Worm (Caenorhabditis elegans) whole organism, midembryonic: Measurements from ENCODE around the gene JC8.7.

Experiments used
- T22C8.4 ChIP-seq: fragments of 200-800 bp; sonication (Bioruptor generic); IDR thresholded peaks from 2 replicates; pipeline ENCODE4 v1.3.6; 2022; ENCODE audit warnings: missing genetic modification characterization, missing compliant biosample characterization
- cog-1 ChIP-seq: sonication (generic microtip); optimal IDR thresholded peaks from 2 replicates; lab custom pipeline; 2016; ENCODE audit warnings: missing genetic modification characterization, missing compliant biosample characterization
- flt-1 ChIP-seq: fragments of 200-800 bp; sonication (Bioruptor generic); IDR thresholded peaks from 2 replicates; pipeline ENCODE4 v1.3.6; 2022; ENCODE audit warnings: missing genetic modification characterization, missing compliant biosample characterization
- klf-2 ChIP-seq: fragments of 200-800 bp; sonication (Bioruptor generic); conservative IDR thresholded peaks from 2 replicates; pipeline ENCODE4 v1.3.6; 2022; ENCODE audit warnings: missing genetic modification reagents, missing genetic modification characterization, missing compliant biosample characterization
- med-1 ChIP-seq: sonication (generic microtip); optimal IDR thresholded peaks from 2 replicates; lab custom pipeline; 2017; ENCODE audit warnings: missing genetic modification characterization, mild to moderate bottlenecking, missing compliant biosample characterization, antibody characterized with exemption, missing genetic modification reagents; ENCODE audit not compliant: insufficient read depth
- ref-1 ChIP-seq: fragments of 200-800 bp; sonication (Bioruptor generic); conservative IDR thresholded peaks from 2 replicates; pipeline ENCODE4 v1.3.6; 2022; ENCODE audit warnings: missing genetic modification reagents, missing genetic modification characterization, missing compliant biosample characterization
- tab-1 ChIP-seq: fragments of 200-800 bp; sonication (Bioruptor generic); IDR thresholded peaks from 2 replicates; pipeline ENCODE4 v1.3.6; 2022; ENCODE audit warnings: missing genetic modification characterization, missing compliant biosample characterization
- ztf-23 ChIP-seq: fragments of 200-800 bp; sonication (Bioruptor generic); IDR thresholded peaks from 2 replicates; pipeline ENCODE4 v1.3.6; 2022; ENCODE audit warnings: missing genetic modification reagents, missing genetic modification characterization, missing compliant biosample characterization
- ztf-29 ChIP-seq: fragments of 200-800 bp; sonication (Bioruptor generic); IDR thresholded peaks from 2 replicates; pipeline ENCODE4 v1.3.6; 2022; ENCODE audit warnings: missing genetic modification reagents, missing genetic modification characterization, missing compliant biosample characterization

The JC8.7 gene

DNA sequence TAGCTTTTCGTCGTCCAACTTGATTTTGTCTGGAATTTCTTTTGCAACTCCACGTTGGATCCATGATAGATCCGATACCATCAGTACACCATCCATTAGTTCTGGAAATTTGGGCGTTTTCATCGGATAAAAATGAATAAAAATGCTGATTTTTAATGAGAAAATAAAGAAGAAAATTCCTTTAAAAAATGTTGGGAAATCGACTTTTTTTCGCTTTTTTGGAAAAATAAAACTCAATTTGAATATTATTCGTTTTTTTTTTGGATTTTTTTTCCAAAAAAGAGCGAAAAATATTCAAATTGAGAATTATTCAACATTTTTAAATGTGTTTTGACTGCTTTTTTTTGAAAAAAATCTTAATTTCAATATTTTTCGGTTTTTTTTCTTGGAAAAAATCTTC lies 10.6 kb upstream of the JC8.7 start, which contains the start of gene pwp-1:
Gene pwp-1 (minus strand): TSS at position 101 of the 400 bp plus-strand sequence.
- no peak for TF ChIP-seq tab-1 (GFP tag; lab: Robert Waterston, UW)
- no peak for TF ChIP-seq cog-1 (tag; lab: Kevin White, UChicago)
- TF ChIP-seq ref-1 = no peak
- no peak for TF ChIP-seq klf-2 (GFP tag; lab: Robert Waterston, UW)
- no peak for TF ChIP-seq ztf-23 (GFP tag; lab: Robert Waterston, UW)
- no peak for TF ChIP-seq flt-1 (GFP tag; lab: Robert Waterston, UW)
- TF ChIP-seq med-1 (GFP tag; lab: Kevin White, UChicago) = no peak
- no peak for TF ChIP-seq T22C8.4 (GFP tag; lab: Robert Waterston, UW)
- no peak for TF ChIP-seq ztf-29

DNA sequence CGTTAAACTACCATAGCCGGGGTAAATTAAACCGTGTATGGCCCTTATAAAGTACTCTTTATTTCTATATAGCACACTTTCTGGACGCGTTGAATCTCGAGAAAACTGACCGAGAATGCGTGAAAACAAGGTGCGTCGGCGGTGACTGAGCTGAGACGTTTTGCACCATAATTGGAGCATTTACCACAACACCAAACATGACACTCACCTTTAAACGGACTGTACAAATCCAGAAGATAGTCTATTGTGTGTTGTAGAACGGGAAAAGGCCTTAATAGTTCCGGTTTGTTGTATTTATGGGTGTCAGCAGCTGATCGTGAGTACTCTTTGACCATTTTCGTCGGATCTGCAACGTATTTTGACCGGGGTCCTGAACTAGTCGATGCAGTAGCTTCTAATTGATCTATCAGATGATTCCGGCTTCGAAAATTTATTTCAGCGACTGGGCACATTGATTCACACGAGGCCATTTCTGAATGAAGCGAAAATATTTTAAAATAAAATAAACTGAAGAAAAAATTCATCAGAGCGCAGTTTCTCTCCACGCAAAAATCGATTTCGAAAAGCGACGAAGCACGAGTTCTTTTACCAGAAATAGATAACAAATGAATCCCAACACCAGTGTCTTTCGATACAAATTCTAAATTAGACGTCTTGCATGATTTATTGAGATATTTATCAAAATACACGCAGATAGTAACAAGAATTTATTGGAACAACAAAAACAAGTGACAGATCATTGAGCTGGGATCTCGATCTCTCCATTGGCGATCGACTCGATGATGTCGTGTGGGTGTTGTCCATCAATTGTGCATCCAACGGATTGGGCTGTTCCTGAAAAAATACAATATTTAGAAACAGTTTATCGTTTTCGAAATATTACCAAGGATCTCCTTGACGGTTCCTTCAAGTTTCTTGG lies 7.9 kb upstream of the JC8.7 start, which contains the start of gene tag-115:
Gene tag-115 (minus strand): TSS at position 472 of the 919 bp plus-strand sequence.
- no peak for TF ChIP-seq tab-1 (GFP tag; lab: Robert Waterston, UW)
- no peak for TF ChIP-seq cog-1 (tag; lab: Kevin White, UChicago)
- no peak for TF ChIP-seq flt-1 (GFP tag; lab: Robert Waterston, UW)
- TF ChIP-seq ref-1 = no peak
- TF ChIP-seq ztf-23 (GFP tag; lab: Robert Waterston, UW) = no peak
- TF ChIP-seq med-1 (GFP tag; lab: Kevin White, UChicago) = no peak
- TF ChIP-seq T22C8.4 (GFP tag; lab: Robert Waterston, UW) = no peak
- no peak for TF ChIP-seq ztf-29
- no peak for TF ChIP-seq klf-2 (GFP tag; lab: Robert Waterston, UW)

DNA sequence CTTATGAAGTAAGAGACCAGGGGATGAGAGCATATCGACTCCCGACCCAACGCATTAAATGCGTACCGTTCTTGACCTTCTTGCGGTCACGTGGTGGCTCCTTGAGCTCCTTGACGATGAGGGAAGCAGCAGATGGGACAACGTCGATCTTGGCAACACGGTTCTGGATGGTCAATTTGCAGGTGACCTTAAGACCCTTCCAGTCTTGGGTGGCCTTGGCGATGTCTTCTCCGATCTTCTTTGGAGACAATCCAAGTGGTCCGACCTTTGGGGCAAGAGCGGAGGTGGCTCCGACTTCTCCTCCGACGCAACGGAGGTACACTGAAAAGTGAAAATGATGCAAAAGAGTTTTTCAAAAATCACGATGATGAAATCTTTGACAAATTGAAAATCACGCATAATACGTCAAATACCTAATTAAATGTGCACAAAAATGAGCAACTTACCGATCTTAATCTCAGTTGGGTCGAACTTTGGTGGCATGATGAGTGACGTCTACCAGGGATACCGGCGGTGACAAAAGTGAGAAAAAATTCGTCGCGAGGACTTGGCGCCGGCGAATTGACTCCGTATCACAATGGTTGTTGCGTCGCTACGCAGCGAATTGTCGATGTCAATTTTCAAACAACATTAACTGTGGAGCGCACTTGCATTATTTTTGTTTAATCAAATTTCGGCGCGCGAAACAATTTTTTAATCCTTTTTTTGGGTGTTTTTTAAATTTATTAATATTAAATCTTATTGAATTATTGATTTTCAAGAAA lies 6.8 kb upstream of the JC8.7 start, which contains the start of gene rpl-12:
Gene rpl-12 (minus strand): TSS at position 574 of the 764 bp plus-strand sequence.
- no peak for TF ChIP-seq ref-1
- no peak for TF ChIP-seq med-1 (GFP tag; lab: Kevin White, UChicago)
- TF ChIP-seq tab-1 (GFP tag; lab: Robert Waterston, UW) = no peak
- TF ChIP-seq ztf-29 = no peak
- peak; percentile 77 for TF ChIP-seq flt-1 (GFP tag; lab: Robert Waterston, UW)
- peak; percentile 98 for TF ChIP-seq cog-1 (tag; lab: Kevin White, UChicago)
- TF ChIP-seq ztf-23 (GFP tag; lab: Robert Waterston, UW) = peak; percentile 89
- 0 out of 2 replicates have a peak, but pooled peaks have one; percentile 15 for TF ChIP-seq klf-2 (GFP tag; lab: Robert Waterston, UW)
- TF ChIP-seq T22C8.4 (GFP tag; lab: Robert Waterston, UW) = peak; percentile 58; the same call in 1 of the 2 replicates

DNA sequence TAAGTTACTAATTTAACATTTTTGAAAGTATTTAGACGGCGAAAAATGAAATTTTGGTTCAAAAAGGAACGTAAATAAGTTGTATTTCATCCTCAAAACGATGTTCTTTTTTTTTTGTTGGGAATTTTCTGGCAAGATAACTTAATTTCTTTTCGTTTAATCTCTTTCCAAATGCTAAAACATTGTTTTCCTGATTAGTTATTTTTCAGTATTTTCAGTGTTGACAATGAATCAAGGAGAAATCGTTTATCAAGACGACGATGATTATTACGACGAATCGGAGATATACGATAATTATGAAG lies 6.3 kb upstream of the JC8.7 start, which contains the start of gene lin-54:
Gene lin-54 (plus strand): TSS at position 203 of the 302 bp plus-strand sequence.
- TF ChIP-seq ref-1 = no peak
- no peak for TF ChIP-seq tab-1 (GFP tag; lab: Robert Waterston, UW)
- TF ChIP-seq med-1 (GFP tag; lab: Kevin White, UChicago) = no peak
- no peak for TF ChIP-seq ztf-29
- no peak for TF ChIP-seq flt-1 (GFP tag; lab: Robert Waterston, UW)
- TF ChIP-seq cog-1 (tag; lab: Kevin White, UChicago) = no peak
- no peak for TF ChIP-seq ztf-23 (GFP tag; lab: Robert Waterston, UW)
- no peak for TF ChIP-seq klf-2 (GFP tag; lab: Robert Waterston, UW)
- TF ChIP-seq T22C8.4 (GFP tag; lab: Robert Waterston, UW) = no peak

DNA sequence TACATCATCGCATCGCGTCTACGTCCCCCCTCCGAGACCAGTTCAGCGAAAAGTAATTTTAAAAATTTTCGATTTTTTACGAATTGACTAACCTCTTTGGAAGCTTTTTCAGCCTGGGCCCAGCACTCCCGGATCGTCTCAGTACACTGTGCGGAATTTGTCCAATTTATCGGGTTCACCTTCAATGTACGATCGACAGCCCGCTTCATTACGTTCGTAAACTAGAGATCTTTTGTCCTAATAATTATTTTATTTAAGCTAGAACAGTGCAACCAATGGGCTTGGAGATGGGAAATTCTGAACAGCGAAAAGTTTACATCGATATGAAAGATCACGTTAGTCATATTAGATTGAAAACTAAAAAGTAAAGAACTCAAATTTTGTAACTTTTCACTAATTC lies 5.7 kb upstream of the JC8.7 start:
- TF ChIP-seq ztf-23 (GFP tag; lab: Robert Waterston, UW) (no peak), ztf-29 (no peak), med-1 (GFP tag; lab: Kevin White, UChicago) (no peak), flt-1 (GFP tag; lab: Robert Waterston, UW) (no peak)

DNA sequence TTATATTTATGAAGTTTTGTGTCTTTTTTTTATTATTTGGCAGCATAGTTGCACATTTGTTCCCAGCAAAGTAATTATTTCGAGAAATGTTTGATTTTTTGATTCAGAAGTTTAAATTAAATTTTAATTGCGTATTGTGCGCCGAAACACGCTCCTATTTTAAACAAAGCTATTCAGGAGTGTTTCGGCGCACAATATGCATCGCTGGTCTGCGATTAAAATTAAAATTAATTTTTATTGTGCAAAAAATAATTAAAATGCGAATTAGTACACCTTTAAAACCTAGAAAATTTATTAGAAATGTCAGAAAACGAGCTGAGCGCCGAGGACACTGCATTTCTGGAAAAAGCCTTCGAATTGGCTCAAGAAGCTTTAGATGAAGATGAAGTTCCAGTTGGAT lies 3.7 kb upstream of the JC8.7 start, which contains the start of gene JC8.4:
Gene JC8.4 (plus strand): TSS at position 301 of the 400 bp plus-strand sequence.
- TF ChIP-seq med-1 (GFP tag; lab: Kevin White, UChicago) (no peak), T22C8.4 (GFP tag; lab: Robert Waterston, UW) (no peak), tab-1 (GFP tag; lab: Robert Waterston, UW) (no peak), ref-1 (no peak), ztf-29 (no peak), flt-1 (GFP tag; lab: Robert Waterston, UW) (no peak), ztf-23 (GFP tag; lab: Robert Waterston, UW) (no peak), klf-2 (GFP tag; lab: Robert Waterston, UW) (no peak), cog-1 (tag; lab: Kevin White, UChicago) (no peak)

DNA sequence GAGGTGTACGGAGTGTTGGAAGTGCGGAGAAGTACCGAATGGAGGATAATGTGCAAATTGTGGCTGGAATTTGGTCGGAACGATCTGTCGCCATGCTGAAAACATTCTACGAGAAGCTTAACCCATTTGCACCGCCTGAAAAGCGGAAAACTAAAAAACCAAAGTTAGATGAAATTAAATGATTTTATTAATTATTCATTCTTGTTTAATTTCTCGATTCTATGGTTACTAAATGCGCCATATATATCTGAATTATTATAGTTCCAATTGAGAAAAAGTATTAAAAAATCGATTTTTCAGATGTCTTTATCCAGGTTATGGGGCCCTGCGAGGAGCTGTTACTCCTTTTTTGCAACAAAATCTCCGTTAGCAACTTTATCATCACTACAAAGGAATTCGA lies 3.0 kb upstream of the JC8.7 start, which contains the start of gene cox-11:
Gene cox-11 (plus strand): TSS at position 301 of the 400 bp plus-strand sequence.
- no peak for TF ChIP-seq T22C8.4 (GFP tag; lab: Robert Waterston, UW)
- TF ChIP-seq ref-1 = no peak
- TF ChIP-seq tab-1 (GFP tag; lab: Robert Waterston, UW) = no peak
- no peak for TF ChIP-seq med-1 (GFP tag; lab: Kevin White, UChicago)
- no peak for TF ChIP-seq klf-2 (GFP tag; lab: Robert Waterston, UW)
- no peak for TF ChIP-seq ztf-29
- TF ChIP-seq ztf-23 (GFP tag; lab: Robert Waterston, UW) = no peak
- no peak for TF ChIP-seq flt-1 (GFP tag; lab: Robert Waterston, UW)
- no peak for TF ChIP-seq cog-1 (tag; lab: Kevin White, UChicago)

DNA sequence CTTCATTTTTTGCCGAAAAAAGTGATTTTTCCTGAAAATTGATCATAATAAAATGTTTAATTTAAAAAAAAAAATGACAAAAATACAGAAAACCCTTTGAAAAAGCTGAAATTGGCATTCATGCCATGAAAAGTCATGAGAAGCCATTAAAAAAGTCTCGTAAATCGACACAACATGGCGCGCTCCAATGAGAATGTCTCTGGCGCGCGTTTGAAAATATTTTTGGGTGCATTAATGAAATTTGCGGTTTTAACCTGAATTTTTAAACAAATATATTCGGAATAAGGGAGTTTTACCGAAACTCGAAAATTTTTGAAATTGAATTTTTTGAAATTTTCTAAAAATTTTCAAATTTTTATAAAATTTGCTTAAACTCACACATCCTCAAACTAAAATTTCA lies 719 bp downstream of the JC8.7 start:
- TF ChIP-seq ztf-23 (GFP tag; lab: Robert Waterston, UW) (no peak), klf-2 (GFP tag; lab: Robert Waterston, UW) (no peak), cog-1 (tag; lab: Kevin White, UChicago) (no peak), ztf-29 (no peak), tab-1 (GFP tag; lab: Robert Waterston, UW) (no peak), med-1 (GFP tag; lab: Kevin White, UChicago) (no peak), flt-1 (GFP tag; lab: Robert Waterston, UW) (no peak), T22C8.4 (GFP tag; lab: Robert Waterston, UW) (no peak), ref-1 (no peak)
